Worm (Caenorhabditis elegans): ENCODE data around the gene C25D7.10.
A peak's percentile ranks its signal among the peaks of the same experiment; 100 is the strongest.

The C25D7.10 gene

ce11 chrV:15071015-15071810 lies 3.9 kb downstream of the C25D7.10 start, which contains the start of gene unc-76 (continued):
- TF ChIP-seq dmd-4 (tag; optimal IDR thresholded peaks at IDR 0.05; ENCODE audit: borderline replicate concordance) (no peak), ceh-34 (tag; optimal IDR thresholded peaks at IDR 0.05) (peak; percentile 98), ceh-45 (GFP tag; IDR thresholded peaks at IDR 0.05) (no peak), ceh-2 (tag; optimal IDR thresholded peaks at IDR 0.05) (peak; percentile 60), eyg-1 (tag; optimal IDR thresholded peaks at IDR 0.05) (no peak), sox-2 (GFP tag; IDR thresholded peaks at IDR 0.05) (peak; percentile 28; the same call in 1 of the 2 replicates), elt-2 (tag; optimal IDR thresholded peaks at IDR 0.05) (no peak), ahr-1 (tag; optimal IDR thresholded peaks at IDR 0.05) (no peak), ref-2 (tag; optimal IDR thresholded peaks at IDR 0.05) (peak; percentile 55), npax-4 (tag; optimal IDR thresholded peaks at IDR 0.05) (no peak), ceh-9 (tag; optimal IDR thresholded peaks at IDR 0.05) (no peak), ztf-16 (tag; optimal IDR thresholded peaks at IDR 0.05) (no peak), pqm-1 (tag; optimal IDR thresholded peaks at IDR 0.05) (no peak), ceh-18 (tag; optimal IDR thresholded peaks at IDR 0.05) (peak; percentile 95), K09A11.1 (tag; optimal IDR thresholded peaks at IDR 0.05; ENCODE audit: insufficient read depth) (peak; percentile 3), fkh-6 (tag; optimal IDR thresholded peaks at IDR 0.05) (peak; percentile 6), ceh-30 (tag; optimal IDR thresholded peaks at IDR 0.05) (no peak), pha-2 (tag; optimal IDR thresholded peaks at IDR 0.05) (no peak), nfya-1 (tag; optimal IDR thresholded peaks at IDR 0.05) (peak; percentile 89), unc-3 (GFP tag; conservative IDR thresholded peaks at IDR 0.05) (no peak), unc-3 (tag; optimal IDR thresholded peaks at IDR 0.05) (peak; percentile 57), C38D4.7 (GFP tag; optimal IDR thresholded peaks at IDR 0.05) (no peak), dve-1 (tag; optimal IDR thresholded peaks at IDR 0.05) (peak; percentile 92), nhr-11 (tag; optimal IDR thresholded peaks at IDR 0.05) (no peak), pat-9 (tag; optimal IDR thresholded peaks at IDR 0.05) (no peak), che-1 (tag; optimal IDR thresholded peaks at IDR 0.05) (no peak), hlh-13 (GFP tag; optimal IDR thresholded peaks at IDR 0.05) (no peak), ceh-6 (GFP tag; optimal IDR thresholded peaks at IDR 0.05) (no peak), tbx-2 (tag; optimal IDR thresholded peaks at IDR 0.05) (peak; percentile 84), sdc-2 (tag; optimal IDR thresholded peaks at IDR 0.05) (no peak), pros-1 (tag; optimal IDR thresholded peaks at IDR 0.05) (peak; percentile 73), T23F11.4 (GFP tag; optimal IDR thresholded peaks at IDR 0.05) (no peak), tbx-7 (tag; optimal IDR thresholded peaks at IDR 0.05) (no peak)

ce11 chrV:15072738-15073137 lies 5.5 kb downstream of the C25D7.10 start:
- TF ChIP-seq rnt-1 (tag; optimal IDR thresholded peaks at IDR 0.05) (no peak), unc-86 (tag; optimal IDR thresholded peaks at IDR 0.05) (no peak), ama-1 (optimal IDR thresholded peaks at IDR 0.05) (no peak), ceh-31 (tag; optimal IDR thresholded peaks at IDR 0.05) (peak; percentile 13), ceh-48 (tag; optimal IDR thresholded peaks at IDR 0.05) (peak; percentile 39), odd-2 (tag; optimal IDR thresholded peaks at IDR 0.05) (no peak), pha-4 (tag; optimal IDR thresholded peaks at IDR 0.05) (no peak), unc-42 (tag; optimal IDR thresholded peaks at IDR 0.05) (peak; percentile 91), ceh-22 (tag; optimal IDR thresholded peaks at IDR 0.05) (no peak)

Data from whole organism, late embryonic.